Worm (Caenorhabditis elegans): ENCODE measurements around the gene kel-1.

The kel-1 gene

ce11 chrII:11652679-11653174 is 36.0 kb upstream of the kel-1 start, which contains the start of the genes rad-23 and rpn-12 (continued):
- TF ChIP-seq unc-130 (tag; optimal IDR thresholded peaks at IDR 0.05) (peak; percentile 60), nhr-77 (tag; optimal IDR thresholded peaks at IDR 0.05) (peak; percentile 59), lir-3 (tag; optimal IDR thresholded peaks at IDR 0.05; ENCODE audit: poor library complexity) (no peak), efl-3 (GFP tag; optimal IDR thresholded peaks at IDR 0.05) (no peak), elt-2 (tag; optimal IDR thresholded peaks at IDR 0.05) (no peak), aha-1 (tag; optimal IDR thresholded peaks at IDR 0.05) (no peak), ceh-63 (GFP tag; optimal IDR thresholded peaks at IDR 0.05) (no peak), zag-1 (tag; optimal IDR thresholded peaks at IDR 0.05) (no peak), xbp-1 (tag; optimal IDR thresholded peaks at IDR 0.05) (peak; percentile 51), aly-2 (tag; optimal IDR thresholded peaks at IDR 0.05) (no peak), unc-86 (tag; optimal IDR thresholded peaks at IDR 0.05) (peak; percentile 21), sptf-1 (tag; optimal IDR thresholded peaks at IDR 0.05) (no peak), vab-15 (tag; optimal IDR thresholded peaks at IDR 0.05) (no peak), Y116A8C.19 (tag; optimal IDR thresholded peaks at IDR 0.05; ENCODE audit: borderline replicate concordance) (no peak), nhr-12 (tag; optimal IDR thresholded peaks at IDR 0.05) (no peak), lin-39 (tag; optimal IDR thresholded peaks at IDR 0.05) (no peak), unc-98 (GFP tag; IDR thresholded peaks at IDR 0.05) (no peak), blmp-1 (tag; optimal IDR thresholded peaks at IDR 0.05) (peak; percentile 75), isw-1 (GFP tag; IDR thresholded peaks at IDR 0.05) (peak; percentile 37; the same call in 1 of the 2 replicates), lin-13 (GFP tag; optimal IDR thresholded peaks at IDR 0.05) (no peak), nhr-28 (tag; optimal IDR thresholded peaks at IDR 0.05) (no peak), nhr-19 (GFP tag; conservative IDR thresholded peaks at IDR 0.05) (no peak; the same call in 1 of the 2 replicates), F16B12.6 (tag; optimal IDR thresholded peaks at IDR 0.05) (peak; percentile 30), ceh-8 (GFP tag; optimal IDR thresholded peaks at IDR 0.05) (no peak), unc-30 (tag; optimal IDR thresholded peaks at IDR 0.05) (no peak), jun-1 (tag; optimal IDR thresholded peaks at IDR 0.05) (no peak), nhr-76 (tag; optimal IDR thresholded peaks at IDR 0.05) (no peak), mef-2 (tag; optimal IDR thresholded peaks at IDR 0.05) (no peak), pag-3 (tag; optimal IDR thresholded peaks at IDR 0.05; ENCODE audit: borderline replicate concordance, insufficient read depth) (no peak), nhr-71 (tag; optimal IDR thresholded peaks at IDR 0.05) (peak; percentile 66), nhr-84 (tag; optimal IDR thresholded peaks at IDR 0.05) (no peak), zip-4 (GFP tag; optimal IDR thresholded peaks at IDR 0.05) (no peak)

- TF ChIP-seq grh-1 (GFP tag; IDR thresholded peaks at IDR 0.05) (peak; percentile 39; the same call in 1 of the 2 replicates), nhr-19 (GFP tag; conservative IDR thresholded peaks at IDR 0.05) (no peak), lin-14 (GFP tag; optimal IDR thresholded peaks at IDR 0.05) (peak; percentile 45), ceh-88 (GFP tag; IDR thresholded peaks at IDR 0.05) (no peak), unc-86 (tag; optimal IDR thresholded peaks at IDR 0.05) (no peak), nhr-85 (tag) (peak; percentile 57), unc-130 (tag; optimal IDR thresholded peaks at IDR 0.05) (peak; percentile 0), hpl-2 (GFP tag; optimal IDR thresholded peaks at IDR 0.05) (no peak), dpl-1 (GFP tag; optimal IDR thresholded peaks at IDR 0.05) (no peak), isw-1 (GFP tag; IDR thresholded peaks at IDR 0.05) (no peak), nhr-20 (tag; optimal IDR thresholded peaks at IDR 0.05) (peak; percentile 23), mef-2 (tag; optimal IDR thresholded peaks at IDR 0.05) (no peak), lin-35 (GFP tag; optimal IDR thresholded peaks at IDR 0.05) (no peak), nhr-90 (tag; optimal IDR thresholded peaks at IDR 0.05; ENCODE audit: poor library complexity) (no peak), elt-3 (tag; optimal IDR thresholded peaks at IDR 0.05) (peak in 4 of 6 experiments; percentile 17 to 40 (median 27)), snu-23 (GFP tag; optimal IDR thresholded peaks at IDR 0.05) (no peak)
These were observed 31.7 kb upstream of the kel-1 start, which contains the start of gene nep-1 for ce11 chrII:11657079-11657478. TSS of gene nep-1 (minus strand) at chrII:11657179.
